Fruit fly (Drosophila melanogaster): Measurements from ENCODE around the gene CG31668.

The CG31668 gene

DNA sequence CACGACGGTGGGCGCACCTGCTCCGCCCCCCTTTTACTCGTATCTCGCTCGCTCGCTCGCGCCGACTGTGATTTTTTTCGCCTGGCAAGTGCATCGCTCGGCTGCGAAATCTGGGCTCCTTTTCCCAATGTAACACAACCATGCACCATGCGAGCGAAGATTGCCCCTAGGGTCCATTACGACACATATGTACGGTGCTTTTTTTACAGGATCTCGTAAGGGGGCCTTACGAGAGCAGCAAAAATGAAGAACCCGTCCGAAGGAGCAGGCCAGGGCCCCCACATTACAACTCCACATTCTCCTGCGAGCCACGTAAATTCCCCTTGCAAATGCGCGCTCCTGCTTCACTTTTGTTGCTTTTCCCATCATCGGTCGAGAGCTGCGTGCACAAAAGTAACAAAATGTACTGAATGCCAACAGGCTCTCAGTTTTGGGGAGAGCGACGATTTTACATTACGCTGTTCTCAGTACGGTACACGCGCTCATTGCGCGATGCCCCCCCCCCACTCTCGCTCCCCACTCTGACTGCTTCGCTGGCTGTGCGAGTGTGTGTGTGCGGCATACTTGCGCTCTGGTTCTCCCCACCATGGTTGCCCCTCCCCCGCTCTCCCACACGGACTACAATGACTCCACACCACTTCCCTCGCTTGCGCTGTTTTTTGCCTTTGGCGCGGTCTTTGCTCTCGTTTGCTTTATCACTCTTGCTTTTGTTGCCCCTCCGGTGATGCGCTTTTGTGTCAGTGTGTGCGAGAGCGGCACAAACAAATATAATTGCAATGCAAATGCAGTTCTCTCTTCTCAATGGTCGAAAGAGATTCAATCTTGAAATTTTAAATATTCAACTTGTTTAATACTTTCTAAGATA is 2.9 kb downstream of the CG31668 start (continued):
- 0 out of 2 replicates have a peak, but pooled peaks have one; percentile 35 for TF ChIP-seq ttk (GFP tag; IDR thresholded peaks at IDR 0.05)
- TF ChIP-seq Max (GFP tag; optimal IDR thresholded peaks at IDR 0.05): no peak
- TF ChIP-seq TFAM (GFP tag; optimal IDR thresholded peaks at IDR 0.05): no peak
- TF ChIP-seq phol (tag; optimal IDR thresholded peaks at IDR 0.05): no peak
- no peak for TF ChIP-seq Rfx (GFP tag; IDR thresholded peaks at IDR 0.05)
- TF ChIP-seq CkIIα-i1 (GFP tag; IDR thresholded peaks at IDR 0.05): no peak
- TF ChIP-seq tio (GFP tag; optimal IDR thresholded peaks at IDR 0.05): no peak
- TF ChIP-seq Mrtf (GFP tag; IDR thresholded peaks at IDR 0.05): no peak
- TF ChIP-seq Abd-B (GFP tag; optimal IDR thresholded peaks at IDR 0.05): peak; percentile 21
- TF ChIP-seq sisA (GFP tag; IDR thresholded peaks at IDR 0.05): no peak
- TF ChIP-seq ato (GFP tag; IDR thresholded peaks at IDR 0.05; ENCODE audit: partially characterized antibody): no peak; the same call in 1 of the 2 replicates
- TF ChIP-seq D19B (GFP tag; optimal IDR thresholded peaks at IDR 0.05): no peak
- TF ChIP-seq CG4404 (GFP tag; IDR thresholded peaks at IDR 0.05): no peak
- no peak for TF ChIP-seq ro (GFP tag; IDR thresholded peaks at IDR 0.05)
- TF ChIP-seq CG16815 (GFP tag; optimal IDR thresholded peaks at IDR 0.05): no peak
- TF ChIP-seq CG9932 (GFP tag; IDR thresholded peaks at IDR 0.05): no peak
- TF ChIP-seq Bdp1 (GFP tag; optimal IDR thresholded peaks at IDR 0.05): no peak
- TF ChIP-seq emc (GFP tag; optimal IDR thresholded peaks at IDR 0.05): no peak
- TF ChIP-seq row (GFP tag; IDR thresholded peaks at IDR 0.05): peak; percentile 44; the same call in 1 of the 3 replicates
- TF ChIP-seq croc (GFP tag; conservative IDR thresholded peaks at IDR 0.05): no peak
- TF ChIP-seq prd (optimal IDR thresholded peaks at IDR 0.05): no peak
- no peak for TF ChIP-seq prd (GFP tag; IDR thresholded peaks at IDR 0.05)
- no peak for TF ChIP-seq Ada2b (GFP tag; IDR thresholded peaks at IDR 0.05)
- peak; percentile 11; the same call in 1 of the 2 replicates for TF ChIP-seq HLH3B (GFP tag; IDR thresholded peaks at IDR 0.05)
- TF ChIP-seq CG6683 (GFP tag; optimal IDR thresholded peaks at IDR 0.05): no peak
- TF ChIP-seq CG8359 (GFP tag; optimal IDR thresholded peaks at IDR 0.05; ENCODE audit: borderline replicate concordance): no peak
- no peak for TF ChIP-seq gem (tag; optimal IDR thresholded peaks at IDR 0.05)
- no peak for TF ChIP-seq ems (GFP tag; optimal IDR thresholded peaks at IDR 0.05)
- no peak for TF ChIP-seq CG30403 (GFP tag; optimal IDR thresholded peaks at IDR 0.05)
- TF ChIP-seq CG17802 (tag; optimal IDR thresholded peaks at IDR 0.05): no peak
- TF ChIP-seq CG5180 (GFP tag; optimal IDR thresholded peaks at IDR 0.05): peak; percentile 32
- TF ChIP-seq CoRest (tag; optimal IDR thresholded peaks at IDR 0.05): peak; percentile 0
- TF ChIP-seq CG6689 (GFP tag; IDR thresholded peaks at IDR 0.05): 0 out of 2 replicates have a peak, but pooled peaks have one; percentile 9
- TF ChIP-seq CG17186 (GFP tag; optimal IDR thresholded peaks at IDR 0.05): peak; percentile 19
- TF ChIP-seq Optix (GFP tag; IDR thresholded peaks at IDR 0.05): no peak
- no peak; the same call in 1 of the 2 replicates for TF ChIP-seq peb (GFP tag; IDR thresholded peaks at IDR 0.05)
- TF ChIP-seq CG1647 (GFP tag; optimal IDR thresholded peaks at IDR 0.05): peak; percentile 8
- TF ChIP-seq Six4 (GFP tag; optimal IDR thresholded peaks at IDR 0.05): no peak
- no peak for TF ChIP-seq jigr1 (GFP tag; IDR thresholded peaks at IDR 0.05)
- TF ChIP-seq Usf (GFP tag; optimal IDR thresholded peaks at IDR 0.05): no peak
- no peak for TF ChIP-seq zf30C (GFP tag; optimal IDR thresholded peaks at IDR 0.05)
- no peak for TF ChIP-seq CG34376 (GFP tag; optimal IDR thresholded peaks at IDR 0.05)
- TF ChIP-seq unc-4 (GFP tag; IDR thresholded peaks at IDR 0.05; ENCODE audit: partially characterized antibody): peak; percentile 30; the same call in 1 of the 2 replicates
- no peak for TF ChIP-seq CG12219 (GFP tag; optimal IDR thresholded peaks at IDR 0.05)
- TF ChIP-seq zen2 (GFP tag; IDR thresholded peaks at IDR 0.05; ENCODE audit: partially characterized antibody): peak; percentile 77; the same call in 2 of the 3 replicates
- 0 out of 3 replicates have a peak, but pooled peaks have one; percentile 37 for TF ChIP-seq CG7963 (GFP tag; IDR thresholded peaks at IDR 0.05; ENCODE audit: partially characterized antibody)
- no peak for TF ChIP-seq CG3995 (GFP tag; optimal IDR thresholded peaks at IDR 0.05)
- TF ChIP-seq fd64A (GFP tag; optimal IDR thresholded peaks at IDR 0.05): no peak
- TF ChIP-seq CG17612 (GFP tag; IDR thresholded peaks at IDR 0.05): no peak
